Worm (Caenorhabditis elegans): ENCODE data around the gene K02C4.2.

DNA sequence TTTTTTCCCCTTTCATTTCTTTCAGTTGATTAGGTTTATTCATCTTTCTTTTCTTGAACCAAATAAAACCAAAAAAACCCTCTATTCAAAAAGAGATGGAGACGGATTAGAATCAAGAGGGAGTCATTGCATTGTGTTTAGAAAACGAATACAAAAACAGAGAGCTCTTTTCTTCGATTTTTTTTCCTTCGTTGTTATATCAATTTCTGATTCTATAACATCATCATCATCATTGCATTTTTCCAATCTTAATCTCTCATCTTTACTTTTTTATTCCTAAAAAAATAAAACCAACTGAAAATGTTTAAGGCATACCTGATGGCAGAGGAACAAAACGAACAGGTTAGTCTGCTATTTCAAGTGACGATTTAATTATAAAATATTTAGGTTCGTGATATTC is 16.8 kb upstream of the K02C4.2 start, which contains the start of gene T05H10.8:
- TF ChIP-seq tbx-37 (GFP tag; conservative IDR thresholded peaks at IDR 0.05): no peak
- TF ChIP-seq ceh-36 (tag; optimal IDR thresholded peaks at IDR 0.05): no peak
- TF ChIP-seq sea-1 (GFP tag; conservative IDR thresholded peaks at IDR 0.05): no peak
- no peak for TF ChIP-seq flt-1 (GFP tag; IDR thresholded peaks at IDR 0.05)
- no peak for TF ChIP-seq hmbx-1 (tag; optimal IDR thresholded peaks at IDR 0.05)
- TF ChIP-seq ama-1 (optimal IDR thresholded peaks at IDR 0.05): no peak
- TF ChIP-seq F13C5.2 (tag; optimal IDR thresholded peaks at IDR 0.05): no peak
- no peak for TF ChIP-seq tbx-11 (GFP tag; IDR thresholded peaks at IDR 0.05)
- no peak for TF ChIP-seq ceh-13 (GFP tag; optimal IDR thresholded peaks at IDR 0.05)
- TF ChIP-seq ets-7 (tag; optimal IDR thresholded peaks at IDR 0.05): no peak
- TF ChIP-seq hmg-4 (GFP tag; optimal IDR thresholded peaks at IDR 0.05): no peak
- TF ChIP-seq B0310.2 (tag; optimal IDR thresholded peaks at IDR 0.05): no peak

Data from whole organism, early embryonic.